Fruit fly (Drosophila melanogaster) whole organism, embryonic: ENCODE data around the gene CG4701.
A peak's percentile ranks its signal among the peaks of the same experiment; 100 is the strongest.
"Not testable (repeated sequence)": the region's sequence is repeated elsewhere in the genome, so short reads cannot be mapped to it uniquely, and the experiment has no call there.

ENCODE experiments used
- ATbp ChIP-seq: fragments of 200-800 bp; sonication (Bioruptor generic); optimal IDR thresholded peaks from 2 replicates; lab custom pipeline; 2017; ENCODE audit warnings: missing biosample characterization, mild to moderate bottlenecking, missing genetic modification characterization, missing genetic modification reagents
- Antp ChIP-seq: fragments of 200-800 bp; sonication (Bioruptor generic); optimal IDR thresholded peaks from 3 replicates; lab custom pipeline; 2016; ENCODE audit warnings: missing biosample characterization, missing genetic modification characterization
- Asciz ChIP-seq: fragments of 200-800 bp; sonication (Bioruptor generic); optimal IDR thresholded peaks from 2 replicates; lab custom pipeline; 2017; ENCODE audit warnings: missing biosample characterization, mild to moderate bottlenecking, missing genetic modification characterization, missing genetic modification reagents
- B-H1 ChIP-seq: fragments of 200-800 bp; sonication (Bioruptor generic); IDR thresholded peaks from 3 replicates; pipeline ENCODE4 v1.3.6; 2022; ENCODE audit warnings: missing biosample characterization, missing genetic modification characterization
- CG10274 ChIP-seq: fragments of 200-800 bp; sonication (Bioruptor generic); optimal IDR thresholded peaks from 3 replicates; lab custom pipeline; 2017; ENCODE audit warnings: missing biosample characterization, mild to moderate bottlenecking, missing genetic modification characterization
- CG11085 ChIP-seq: fragments of 200-800 bp; sonication (Bioruptor generic); IDR thresholded peaks from 2 replicates; pipeline ENCODE4 v1.3.6; 2022; ENCODE audit warnings: missing biosample characterization, missing genetic modification characterization
- CG12071 ChIP-seq: fragments of 200-800 bp; sonication (Bioruptor generic); optimal IDR thresholded peaks from 3 replicates; lab custom pipeline; 2018; ENCODE audit warnings: missing biosample characterization, mild to moderate bottlenecking, missing genetic modification characterization
- CG12299 ChIP-seq: fragments of 200-800 bp; sonication (Bioruptor generic); optimal IDR thresholded peaks from 2 replicates; lab custom pipeline; 2018; ENCODE audit warnings: missing biosample characterization, mild to moderate bottlenecking, missing genetic modification characterization
- CG12659 ChIP-seq: fragments of 200-800 bp; sonication (Bioruptor generic); optimal IDR thresholded peaks from 3 replicates; lab custom pipeline; 2017; ENCODE audit warnings: mild to moderate bottlenecking, missing biosample characterization, missing genetic modification reagents, missing genetic modification characterization
- CG12769 ChIP-seq: fragments of 200-800 bp; sonication (Bioruptor generic); optimal IDR thresholded peaks from 2 replicates; lab custom pipeline; 2019; ENCODE audit warnings: missing biosample characterization, mild to moderate bottlenecking, missing genetic modification characterization, moderate library complexity
- CG14441 ChIP-seq: fragments of 200-800 bp; sonication (Bioruptor generic); IDR thresholded peaks from 2 replicates; pipeline ENCODE4 v1.3.6; 2022; ENCODE audit warnings: missing biosample characterization, missing genetic modification characterization
- CG16863 ChIP-seq: fragments of 200-800 bp; sonication (Bioruptor generic); optimal IDR thresholded peaks from 3 replicates; lab custom pipeline; 2016; ENCODE audit warnings: missing biosample characterization, missing genetic modification characterization
- CG2120 ChIP-seq: fragments of 200-800 bp; sonication (Bioruptor generic); optimal IDR thresholded peaks from 3 replicates; lab custom pipeline; 2016; ENCODE audit warnings: missing biosample characterization, missing genetic modification characterization
- CG2875 ChIP-seq: fragments of 200-800 bp; sonication (Bioruptor generic); optimal IDR thresholded peaks from 2 replicates; lab custom pipeline; 2017; ENCODE audit warnings: missing biosample characterization, mild to moderate bottlenecking, missing genetic modification characterization, missing genetic modification reagents
- CG34376 ChIP-seq: fragments of 200-800 bp; sonication (Bioruptor generic); optimal IDR thresholded peaks from 2 replicates; lab custom pipeline; 2018; ENCODE audit warnings: missing biosample characterization, mild to moderate bottlenecking, missing genetic modification characterization
- CG6254 ChIP-seq: fragments of 200-800 bp; sonication (Bioruptor generic); optimal IDR thresholded peaks from 3 replicates; lab custom pipeline; 2017; ENCODE audit warnings: mild to moderate bottlenecking, missing biosample characterization, missing genetic modification reagents, missing genetic modification characterization
- CG8281 ChIP-seq: fragments of 200-800 bp; sonication (Bioruptor generic); optimal IDR thresholded peaks from 2 replicates; lab custom pipeline; 2018; ENCODE audit warnings: missing biosample characterization, mild to moderate bottlenecking, missing genetic modification characterization, moderate library complexity
- CHES-1-like ChIP-seq: fragments of 200-800 bp; sonication (Bioruptor generic); optimal IDR thresholded peaks from 2 replicates; lab custom pipeline; 2016; ENCODE audit warnings: missing biosample characterization, missing genetic modification characterization
- D ChIP-seq, 2 experiments: fragments of 200-800 bp in 1 of 2; fragments of >200 bp in 1 of 2; sonication (Bioruptor generic) in 1 of 2; optimal IDR thresholded peaks; 2 replicates in 1 of 2; 3 replicates in 1 of 2; lab custom pipeline; 2017; ENCODE audit warnings: mild to moderate bottlenecking in 1 of 2, missing biosample characterization in 1 of 2, missing genetic modification characterization in 1 of 2, missing genetic modification reagents in 1 of 2
- Ets65A ChIP-seq: fragments of 200-800 bp; sonication (Bioruptor generic); peaks from one replicate; lab custom pipeline; 2016; ENCODE audit warnings: missing biosample characterization, missing genetic modification characterization
- Gsc ChIP-seq: fragments of 200-800 bp; sonication (Bioruptor generic); IDR thresholded peaks from 2 replicates; pipeline ENCODE4 v1.3.6; 2022; ENCODE audit warnings: missing biosample characterization, missing genetic modification characterization
- Hr51 ChIP-seq, 2 experiments: fragments of 200-800 bp; sonication (Bioruptor generic); optimal IDR thresholded peaks; 2 replicates in 1 of 2; 3 replicates in 1 of 2; lab custom pipeline; 2016 to 2018; ENCODE audit warnings: missing biosample characterization in 2 of 2, missing genetic modification characterization in 2 of 2, mild to moderate bottlenecking in 1 of 2, moderate library complexity in 1 of 2
- Meics ChIP-seq: fragments of 200-800 bp; sonication (Bioruptor generic); optimal IDR thresholded peaks from 2 replicates; lab custom pipeline; 2017; ENCODE audit warnings: missing biosample characterization, mild to moderate bottlenecking, missing genetic modification characterization
- Oaz ChIP-seq: fragments of 200-800 bp; sonication (Bioruptor generic); IDR thresholded peaks from 2 replicates; pipeline ENCODE4 v1.3.6; 2022; ENCODE audit warnings: missing biosample characterization, missing genetic modification characterization
- Oli ChIP-seq: fragments of 200-800 bp; sonication (Bioruptor generic); optimal IDR thresholded peaks from 2 replicates; lab custom pipeline; 2018; ENCODE audit warnings: missing biosample characterization, mild to moderate bottlenecking, missing genetic modification characterization, moderate library complexity
- Ptx1 ChIP-seq: fragments of 200-800 bp; sonication (Bioruptor generic); IDR thresholded peaks from 2 replicates; pipeline ENCODE4 v1.3.6; 2022; ENCODE audit warnings: missing biosample characterization, missing genetic modification characterization
- Rfx ChIP-seq: fragments of 200-800 bp; sonication (Bioruptor generic); IDR thresholded peaks from 2 replicates; pipeline ENCODE4 v1.3.6; 2022; ENCODE audit warnings: missing biosample characterization, missing genetic modification characterization
- Sox102F ChIP-seq: fragments of 200-800 bp; sonication (Bioruptor generic); optimal IDR thresholded peaks from 2 replicates; lab custom pipeline; 2018; ENCODE audit warnings: missing biosample characterization, mild to moderate bottlenecking, missing genetic modification characterization, moderate library complexity
- cad ChIP-seq: fragments of >200 bp; optimal IDR thresholded peaks from 2 replicates; lab custom pipeline; 2017; ENCODE audit warnings: missing biosample characterization, missing genetic modification characterization
- cg ChIP-seq: fragments of 200-800 bp; sonication (Bioruptor generic); optimal IDR thresholded peaks from 3 replicates; lab custom pipeline; 2019; ENCODE audit warnings: missing biosample characterization, mild to moderate bottlenecking, missing genetic modification characterization, moderate library complexity
- dmrt99B ChIP-seq: fragments of 200-800 bp; sonication (Bioruptor generic); optimal IDR thresholded peaks from 2 replicates; lab custom pipeline; 2018; ENCODE audit warnings: missing biosample characterization, mild to moderate bottlenecking, missing genetic modification characterization, moderate library complexity
- gem ChIP-seq: fragments of 200-800 bp; sonication (Bioruptor generic); optimal IDR thresholded peaks from 2 replicates; lab custom pipeline; 2019; ENCODE audit warnings: missing biosample characterization, mild to moderate bottlenecking, missing genetic modification characterization, moderate library complexity
- ham ChIP-seq: fragments of 200-800 bp; sonication (Bioruptor generic); IDR thresholded peaks from 2 replicates; pipeline ENCODE4 v1.3.6; 2022; ENCODE audit warnings: missing biosample characterization, missing genetic modification characterization
- lab ChIP-seq: fragments of 200-800 bp; sonication (Bioruptor generic); optimal IDR thresholded peaks from 3 replicates; lab custom pipeline; 2017; ENCODE audit warnings: missing biosample characterization, missing genetic modification characterization, mild to moderate bottlenecking, moderate library complexity, missing genetic modification reagents
- lilli ChIP-seq: fragments of 200-800 bp; sonication (Bioruptor generic); optimal IDR thresholded peaks from 3 replicates; lab custom pipeline; 2016; ENCODE audit warnings: missing biosample characterization, missing genetic modification characterization
- lmd ChIP-seq: fragments of 200-800 bp; sonication (Bioruptor generic); IDR thresholded peaks from 2 replicates; pipeline ENCODE4 v1.3.6; 2022; ENCODE audit warnings: missing biosample characterization, missing genetic modification characterization
- sens ChIP-seq: fragments of 200-800 bp; sonication (Bioruptor generic); peaks from one replicate; lab custom pipeline; 2016; ENCODE audit warnings: missing biosample characterization, missing genetic modification characterization
- sug ChIP-seq: fragments of 200-800 bp; optimal IDR thresholded peaks from 2 replicates; lab custom pipeline; 2019; ENCODE audit warnings: missing biosample characterization, mild to moderate bottlenecking, missing genetic modification characterization, moderate library complexity
- tgo ChIP-seq: fragments of 200-800 bp; sonication (Bioruptor generic); IDR thresholded peaks from 3 replicates; pipeline ENCODE4 v1.3.6; 2022; ENCODE audit warnings: missing biosample characterization, missing genetic modification characterization

CG4701 gene

dm6 chr2L:14742893-14743292 is 22.8 kb upstream of the CG4701 start, which contains the start of gene CG34166:
TSS of gene CG34166 (plus strand) at chr2L:14743193.
- not testable (repeated sequence) for TF ChIP-seq CG11085; lmd (GFP tag; lab: Robert Waterston, UW); CG2875 (GFP tag; lab: Kevin White, UChicago)

DNA sequence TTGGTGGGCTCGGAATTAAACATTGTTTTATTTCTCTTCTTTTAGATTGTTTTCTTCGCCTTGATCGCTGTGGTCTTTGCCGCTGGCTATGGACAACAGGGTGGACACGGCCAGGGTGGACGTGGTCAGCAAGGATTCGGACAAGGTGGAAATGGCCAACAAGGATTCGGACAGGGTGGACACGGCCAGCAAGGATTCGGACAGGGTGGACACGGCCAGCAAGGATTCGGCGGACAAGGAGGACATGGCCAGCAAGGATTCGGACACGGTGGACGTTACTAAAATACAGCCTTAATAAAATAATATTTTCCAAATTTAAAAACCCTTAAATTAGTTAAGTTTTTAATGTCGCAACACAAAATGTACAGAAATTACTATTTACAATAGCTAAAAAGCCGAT is 22.4 kb upstream of the CG4701 start:
- TF ChIP-seq CHES-1-like (GFP tag; lab: Kevin White, UChicago) (no peak), Ets65A (peak; percentile 8), B-H1 (GFP tag; lab: Robert Waterston, UW) (no peak), cad (peak; percentile 20), CG12659 (GFP tag; lab: Kevin White, UChicago) (no peak), CG12071 (no peak), CG6254 (GFP tag; lab: Kevin White, UChicago) (peak; percentile 63), lilli (peak; percentile 32), CG16863 (GFP tag; lab: Kevin White, UChicago) (no peak), Antp (GFP tag; lab: Kevin White, UChicago) (no peak)
- TF ChIP-seq, all 482 proteins: peak for 4

DNA sequence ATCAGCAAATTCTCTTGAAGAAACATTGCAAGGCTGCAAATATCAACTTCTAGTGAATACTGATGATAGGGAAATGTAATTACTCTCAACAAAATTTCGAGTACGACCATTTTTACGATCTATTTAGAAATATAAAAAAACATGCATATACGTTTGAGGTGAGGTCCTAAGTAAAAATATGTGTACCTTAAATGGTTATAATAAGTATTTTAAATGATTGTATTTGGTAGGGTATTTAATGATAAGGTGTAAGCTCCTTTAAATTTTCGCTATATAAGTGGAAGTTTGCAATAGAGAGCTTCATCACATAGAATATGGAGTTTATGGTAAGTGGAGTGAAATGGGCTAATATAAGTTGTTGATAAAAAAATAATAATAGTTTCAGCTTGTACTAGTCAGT is 21.6 kb upstream of the CG4701 start, which contains the start of gene CG42681:
Gene CG42681 (plus strand): TSS at position 301 of the 400 bp plus-strand sequence.
- TF ChIP-seq CG8281 (no peak), CG12299 (tag; lab: Kevin White, UChicago) (no peak), Oaz (GFP tag; lab: Robert Waterston, UW) (no peak), Gsc (GFP tag; lab: Robert Waterston, UW) (no peak), Asciz (GFP tag; lab: Kevin White, UChicago) (no peak), CG10274 (GFP tag; lab: Kevin White, UChicago) (no peak)

dm6 chr2L:14745068-14745467 is 20.6 kb upstream of the CG4701 start, which contains the start of gene CG42587:
TSS of gene CG42587 (minus strand) at chr2L:14745210.
- TF ChIP-seq Hr51 (GFP tag; optimal IDR thresholded peaks at IDR 0.05; lab: Kevin White, UChicago): peak in 1 of 2 experiments; percentile 21
- TF ChIP-seq CG14441 (GFP tag; lab: Robert Waterston, UW): 0 out of 2 replicates have a peak, but pooled peaks have one; percentile 36
- TF ChIP-seq Ptx1 (GFP tag; lab: Robert Waterston, UW): 0 out of 2 replicates have a peak, but pooled peaks have one; percentile 16
- TF ChIP-seq sug: peak; percentile 50
- peak; percentile 31; the same call in 2 of the 3 replicates for TF ChIP-seq tgo (GFP tag; lab: Robert Waterston, UW)
- TF ChIP-seq CG12769 (tag; lab: Kevin White, UChicago): peak; percentile 5
- no peak for TF ChIP-seq ATbp (GFP tag; lab: Kevin White, UChicago)
- TF ChIP-seq dmrt99B (tag; lab: Kevin White, UChicago): peak; percentile 11
- TF ChIP-seq Sox102F: peak; percentile 13
- TF ChIP-seq Rfx (GFP tag; lab: Robert Waterston, UW): peak; percentile 22; the same call in 1 of the 2 replicates
- TF ChIP-seq Oli (tag; lab: Kevin White, UChicago): peak; percentile 4
- TF ChIP-seq gem (tag; lab: Kevin White, UChicago): peak; percentile 23
- peak; percentile 63 for TF ChIP-seq CG34376 (GFP tag; lab: Kevin White, UChicago)
- TF ChIP-seq Meics (GFP tag; lab: Kevin White, UChicago): peak; percentile 6
- TF ChIP-seq lab (GFP tag; lab: Kevin White, UChicago): peak; percentile 6
- no peak for TF ChIP-seq ham (GFP tag; lab: Robert Waterston, UW)
- no peak for TF ChIP-seq cg
- no peak for TF ChIP-seq sens (GFP tag; lab: Kevin White, UChicago)
- peak; percentile 29 for TF ChIP-seq CG2120
- TF ChIP-seq D (optimal IDR thresholded peaks at IDR 0.05; lab: Kevin White, UChicago): no peak
- no peak for TF ChIP-seq D (GFP tag; optimal IDR thresholded peaks at IDR 0.05; lab: Kevin White, UChicago)
